Fruit fly (Drosophila melanogaster) whole organism, embryonic: Measurements from ENCODE around the gene CG42763.

Source experiments
- Asciz ChIP-seq: fragments of 200-800 bp; sonication (Bioruptor generic); optimal IDR thresholded peaks from 2 replicates; lab custom pipeline; 2017; ENCODE audit warnings: missing biosample characterization, mild to moderate bottlenecking, missing genetic modification characterization, missing genetic modification reagents
- Atf6 ChIP-seq: fragments of 200-800 bp; sonication (Bioruptor generic); IDR thresholded peaks from 2 replicates; pipeline ENCODE4 v1.3.6; 2022; ENCODE audit warnings: missing biosample characterization, missing genetic modification characterization
- B-H1 ChIP-seq: fragments of 200-800 bp; sonication (Bioruptor generic); IDR thresholded peaks from 3 replicates; pipeline ENCODE4 v1.3.6; 2022; ENCODE audit warnings: missing biosample characterization, missing genetic modification characterization
- BtbVII ChIP-seq: fragments of 200-800 bp; sonication (Bioruptor generic); optimal IDR thresholded peaks from 3 replicates; lab custom pipeline; 2017; ENCODE audit warnings: missing biosample characterization, mild to moderate bottlenecking, missing genetic modification characterization
- Bteb2 ChIP-seq: fragments of 200-800 bp; sonication (Bioruptor generic); optimal IDR thresholded peaks from 2 replicates; lab custom pipeline; 2016; ENCODE audit warnings: missing biosample characterization, missing genetic modification characterization
- CG10565 ChIP-seq: fragments of 200-800 bp; sonication (Bioruptor generic); optimal IDR thresholded peaks from 3 replicates; lab custom pipeline; 2016; ENCODE audit warnings: missing biosample characterization, mild to moderate bottlenecking, missing genetic modification characterization
- CG10654 ChIP-seq: fragments of 200-800 bp; sonication (Bioruptor generic); optimal IDR thresholded peaks from 2 replicates; lab custom pipeline; 2016; ENCODE audit warnings: missing biosample characterization, missing genetic modification characterization
- CG11696 ChIP-seq: fragments of 200-800 bp; sonication (Bioruptor generic); IDR thresholded peaks from 2 replicates; pipeline ENCODE4 v1.3.6; 2022; ENCODE audit warnings: missing biosample characterization, missing genetic modification characterization
- CG14441 ChIP-seq: fragments of 200-800 bp; sonication (Bioruptor generic); IDR thresholded peaks from 2 replicates; pipeline ENCODE4 v1.3.6; 2022; ENCODE audit warnings: missing biosample characterization, missing genetic modification characterization
- CG14667 ChIP-seq: fragments of 200-800 bp; sonication (Bioruptor generic); IDR thresholded peaks from 2 replicates; pipeline ENCODE4 v1.3.6; 2022; ENCODE audit warnings: missing biosample characterization, missing genetic modification characterization
- CG1603 ChIP-seq: fragments of 200-800 bp; sonication (Bioruptor generic); optimal IDR thresholded peaks from 2 replicates; lab custom pipeline; 2019; ENCODE audit warnings: missing biosample characterization, mild to moderate bottlenecking, missing genetic modification characterization, moderate library complexity
- CG30020 ChIP-seq: fragments of 200-800 bp; optimal IDR thresholded peaks from 2 replicates; lab custom pipeline; 2019; ENCODE audit warnings: missing biosample characterization, mild to moderate bottlenecking, missing genetic modification characterization, moderate library complexity
- CG3847 ChIP-seq: fragments of 200-800 bp; sonication (Bioruptor generic); IDR thresholded peaks from 2 replicates; pipeline ENCODE4 v1.3.6; 2022; ENCODE audit warnings: missing biosample characterization, missing genetic modification characterization
- CG6765 ChIP-seq: fragments of 200-800 bp; sonication (Bioruptor generic); optimal IDR thresholded peaks from 3 replicates; lab custom pipeline; 2017; ENCODE audit warnings: missing biosample characterization, mild to moderate bottlenecking, missing genetic modification characterization
- CG8359 ChIP-seq: fragments of 200-800 bp; sonication (Bioruptor generic); optimal IDR thresholded peaks from 2 replicates; lab custom pipeline; 2017; ENCODE audit warnings: missing biosample characterization, mild to moderate bottlenecking, missing genetic modification characterization, borderline replicate concordance
- CG9817 ChIP-seq: fragments of 200-800 bp; sonication (Bioruptor generic); optimal IDR thresholded peaks from 2 replicates; lab custom pipeline; 2018; ENCODE audit warnings: missing biosample characterization, mild to moderate bottlenecking, missing genetic modification characterization, moderate library complexity
- CoRest ChIP-seq: fragments of 200-800 bp; sonication (Bioruptor generic); optimal IDR thresholded peaks from 3 replicates; lab custom pipeline; 2018; ENCODE audit warnings: missing biosample characterization, mild to moderate bottlenecking, missing genetic modification characterization, moderate library complexity
- Dp ChIP-seq: fragments of 200-800 bp; sonication (Bioruptor generic); optimal IDR thresholded peaks from 2 replicates; lab custom pipeline; 2018; ENCODE audit warnings: missing biosample characterization, mild to moderate bottlenecking, missing genetic modification characterization, moderate library complexity
- HLH54F ChIP-seq: fragments of 200-800 bp; sonication (Bioruptor generic); optimal IDR thresholded peaks from 3 replicates; lab custom pipeline; 2016; ENCODE audit warnings: missing biosample characterization, missing genetic modification characterization
- Hr51 ChIP-seq, 2 experiments: fragments of 200-800 bp; sonication (Bioruptor generic); optimal IDR thresholded peaks; 2 replicates in 1 of 2; 3 replicates in 1 of 2; lab custom pipeline; 2016 to 2018; ENCODE audit warnings: missing biosample characterization in 2 of 2, missing genetic modification characterization in 2 of 2, mild to moderate bottlenecking in 1 of 2, moderate library complexity in 1 of 2
- Hr78 ChIP-seq, 2 experiments: fragments of 200-800 bp in 1 of 2; fragments of >200 bp in 1 of 2; sonication (Bioruptor generic) in 1 of 2; optimal IDR thresholded peaks; 2 replicates each; lab custom pipeline; 2017 to 2019; ENCODE audit warnings: missing biosample characterization in 2 of 2, missing genetic modification characterization in 2 of 2, mild to moderate bottlenecking in 1 of 2, moderate library complexity in 1 of 2
- Hsf ChIP-seq: fragments of 200-800 bp; sonication (Bioruptor generic); optimal IDR thresholded peaks from 3 replicates; lab custom pipeline; 2016; ENCODE audit warnings: missing biosample characterization, missing genetic modification characterization
- NK7.1 ChIP-seq: fragments of 200-800 bp; sonication (Bioruptor generic); optimal IDR thresholded peaks from 3 replicates; lab custom pipeline; 2016; ENCODE audit warnings: missing biosample characterization, missing genetic modification characterization
- Nf-YB ChIP-seq: fragments of 200-800 bp; sonication (Bioruptor generic); optimal IDR thresholded peaks from 3 replicates; lab custom pipeline; 2019; ENCODE audit warnings: missing biosample characterization, mild to moderate bottlenecking, missing genetic modification characterization, moderate library complexity
- Opbp ChIP-seq: fragments of 200-800 bp; sonication (Bioruptor generic); IDR thresholded peaks from 3 replicates; pipeline ENCODE4 v1.3.6; 2022; ENCODE audit warnings: missing biosample characterization, missing genetic modification characterization; ENCODE audit not compliant: partially characterized antibody
- Poxn ChIP-seq: fragments of 200-800 bp; sonication (Bioruptor generic); IDR thresholded peaks from 2 replicates; pipeline ENCODE4 v1.3.6; 2022; ENCODE audit warnings: missing biosample characterization, missing genetic modification characterization
- Ssrp ChIP-seq: fragments of 200-800 bp; sonication (Bioruptor generic); optimal IDR thresholded peaks from 2 replicates; lab custom pipeline; 2018; ENCODE audit warnings: missing biosample characterization, mild to moderate bottlenecking, missing genetic modification characterization, moderate library complexity
- bigmax ChIP-seq: fragments of 200-800 bp; sonication (Bioruptor generic); optimal IDR thresholded peaks from 2 replicates; lab custom pipeline; 2018; ENCODE audit warnings: missing biosample characterization, mild to moderate bottlenecking, missing genetic modification characterization
- br ChIP-seq: fragments of >200 bp; optimal IDR thresholded peaks from 2 replicates; lab custom pipeline; 2017
- chinmo ChIP-seq: fragments of 200-800 bp; sonication (Bioruptor generic); IDR thresholded peaks from 4 replicates; pipeline ENCODE4 v1.3.6; 2022; ENCODE audit warnings: missing biosample characterization, missing genetic modification characterization; ENCODE audit not compliant: partially characterized antibody
- chn ChIP-seq: fragments of 200-800 bp; sonication (Bioruptor generic); optimal IDR thresholded peaks from 2 replicates; lab custom pipeline; 2016; ENCODE audit warnings: missing biosample characterization, missing genetic modification characterization
- ci ChIP-seq: fragments of 200-800 bp; sonication (Bioruptor generic); IDR thresholded peaks from 3 replicates; pipeline ENCODE4 v1.3.6; 2022; ENCODE audit warnings: missing biosample characterization, missing genetic modification characterization
- corto ChIP-seq: fragments of 200-800 bp; sonication (Bioruptor generic); optimal IDR thresholded peaks from 2 replicates; lab custom pipeline; 2016; ENCODE audit warnings: missing biosample characterization, mild to moderate bottlenecking, missing genetic modification characterization, moderate library complexity
- dati ChIP-seq: fragments of 200-800 bp; sonication (Bioruptor generic); IDR thresholded peaks from 2 replicates; pipeline ENCODE4 v1.3.6; 2022; ENCODE audit warnings: missing biosample characterization, missing genetic modification characterization
- emc ChIP-seq: fragments of 200-800 bp; sonication (Bioruptor generic); optimal IDR thresholded peaks from 2 replicates; lab custom pipeline; 2016; ENCODE audit warnings: missing biosample characterization, missing genetic modification characterization
- gro ChIP-seq: fragments of 200-800 bp; sonication (Bioruptor generic); optimal IDR thresholded peaks from 2 replicates; lab custom pipeline; 2016; ENCODE audit warnings: missing biosample characterization, missing genetic modification characterization
- ind ChIP-seq: fragments of 200-800 bp; sonication (Bioruptor generic); optimal IDR thresholded peaks from 3 replicates; lab custom pipeline; 2016; ENCODE audit warnings: missing biosample characterization, missing genetic modification characterization
- lab ChIP-seq: fragments of 200-800 bp; sonication (Bioruptor generic); optimal IDR thresholded peaks from 3 replicates; lab custom pipeline; 2017; ENCODE audit warnings: missing biosample characterization, missing genetic modification characterization, mild to moderate bottlenecking, moderate library complexity, missing genetic modification reagents
- pnt ChIP-seq: fragments of 200-800 bp; sonication (Bioruptor generic); optimal IDR thresholded peaks from 3 replicates; lab custom pipeline; 2016; ENCODE audit warnings: missing biosample characterization, missing genetic modification characterization
- psq ChIP-seq: fragments of 200-800 bp; sonication (Bioruptor generic); optimal IDR thresholded peaks from 2 replicates; lab custom pipeline; 2017; ENCODE audit warnings: missing biosample characterization, missing genetic modification characterization
- ranshi ChIP-seq: fragments of 200-800 bp; sonication (Bioruptor generic); IDR thresholded peaks from 2 replicates; pipeline ENCODE4 v1.3.6; 2022; ENCODE audit warnings: missing biosample characterization, missing genetic modification characterization
- ro ChIP-seq: fragments of 200-800 bp; sonication (Bioruptor generic); IDR thresholded peaks from 2 replicates; pipeline ENCODE4 v1.3.6; 2022; ENCODE audit warnings: missing biosample characterization, missing genetic modification characterization
- schlank ChIP-seq: fragments of 200-800 bp; sonication (Bioruptor generic); optimal IDR thresholded peaks from 2 replicates; lab custom pipeline; 2018; ENCODE audit warnings: missing biosample characterization, mild to moderate bottlenecking, missing genetic modification characterization
- slou ChIP-seq: fragments of 200-800 bp; sonication (Bioruptor generic); optimal IDR thresholded peaks from 3 replicates; lab custom pipeline; 2016; ENCODE audit warnings: missing biosample characterization, missing genetic modification characterization
- sna ChIP-seq: fragments of 200-800 bp; sonication (Bioruptor generic); IDR thresholded peaks from 2 replicates; pipeline ENCODE4 v1.3.6; 2022; ENCODE audit warnings: missing biosample characterization, missing genetic modification characterization; ENCODE audit not compliant: partially characterized antibody
- stwl ChIP-seq: fragments of 200-800 bp; sonication (Bioruptor generic); optimal IDR thresholded peaks from 3 replicates; lab custom pipeline; 2018; ENCODE audit warnings: missing biosample characterization, mild to moderate bottlenecking, missing genetic modification characterization, moderate library complexity
- sug ChIP-seq: fragments of 200-800 bp; optimal IDR thresholded peaks from 2 replicates; lab custom pipeline; 2019; ENCODE audit warnings: missing biosample characterization, mild to moderate bottlenecking, missing genetic modification characterization, moderate library complexity
- ttk ChIP-seq: fragments of 200-800 bp; sonication (Bioruptor generic); IDR thresholded peaks from 2 replicates; pipeline ENCODE4 v2.1.2; 2022; ENCODE audit warnings: missing biosample characterization, missing genetic modification characterization
- vvl ChIP-seq: fragments of 200-800 bp; sonication (Bioruptor generic); IDR thresholded peaks from 2 replicates; pipeline ENCODE4 v1.3.6; 2022; ENCODE audit warnings: missing biosample characterization, missing genetic modification characterization
- z ChIP-seq: fragments of 200-800 bp; sonication (Bioruptor generic); IDR thresholded peaks from 3 replicates; pipeline ENCODE4 v1.3.6; 2022; ENCODE audit warnings: missing biosample characterization, missing genetic modification characterization
- zen ChIP-seq: fragments of 200-800 bp; sonication (Bioruptor generic); optimal IDR thresholded peaks from 3 replicates; lab custom pipeline; 2018; ENCODE audit warnings: missing biosample characterization, mild to moderate bottlenecking, missing genetic modification characterization, moderate library complexity

The CG42763 gene

DNA sequence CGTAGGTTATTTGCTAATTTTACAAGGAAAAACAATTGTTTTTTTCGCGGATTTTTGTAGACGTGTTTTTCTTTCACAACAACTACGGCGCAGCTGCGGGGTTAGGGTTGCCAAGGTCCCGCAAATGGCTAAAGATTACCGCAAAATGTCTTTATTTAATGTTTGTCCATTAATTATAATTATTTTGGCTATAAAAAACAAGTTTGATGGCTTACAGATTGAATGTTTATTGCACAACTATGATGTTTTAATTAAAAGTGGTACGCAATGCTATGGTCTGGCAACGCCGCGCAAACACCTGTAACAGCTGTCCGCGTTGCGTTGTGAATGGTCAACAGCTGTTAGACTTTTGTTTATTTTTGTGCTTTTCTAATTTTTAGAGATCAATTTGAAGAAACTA is 11.8 kb upstream of the CG42763 start (continued):
- TF ChIP-seq BtbVII, result peak; percentile 48
- peak; percentile 57 to 64 for TF ChIP-seq Hr51 (GFP tag; optimal IDR thresholded peaks at IDR 0.05; lab: Kevin White, UChicago)
- TF ChIP-seq CG11696 (GFP tag; lab: Robert Waterston, UW), result no peak
- TF ChIP-seq ttk (GFP tag; lab: Robert Waterston, UW), result no peak
- peak; percentile 76 for TF ChIP-seq CoRest (tag; lab: Kevin White, UChicago)
- TF ChIP-seq emc (GFP tag; lab: Kevin White, UChicago), result peak; percentile 6
- peak; percentile 80 for TF ChIP-seq CG9817
- peak; percentile 67 for TF ChIP-seq sug
- peak; percentile 46 for TF ChIP-seq corto
- peak; percentile 39 for TF ChIP-seq CG30020 (tag; lab: Kevin White, UChicago)
- TF ChIP-seq ranshi (GFP tag; lab: Robert Waterston, UW), result 0 out of 2 replicates have a peak, but pooled peaks have one; percentile 29
- TF ChIP-seq Atf6, result 0 out of 2 replicates have a peak, but pooled peaks have one; percentile 39
- TF ChIP-seq gro, result peak; percentile 78
- peak; percentile 74 for TF ChIP-seq CG1603 (tag; lab: Kevin White, UChicago)
- TF ChIP-seq B-H1, result peak; percentile 60; the same call in 1 of the 3 replicates
- peak; percentile 68 for TF ChIP-seq CG10654 (GFP tag; lab: Kevin White, UChicago)
- TF ChIP-seq vvl (GFP tag; lab: Robert Waterston, UW), result peak; percentile 89
- no peak for TF ChIP-seq CG8359
- TF ChIP-seq pnt, result peak; percentile 65
- TF ChIP-seq dati (GFP tag; lab: Robert Waterston, UW), result no peak
- peak; percentile 51 for TF ChIP-seq NK7.1 (GFP tag; lab: Kevin White, UChicago)
- TF ChIP-seq chn (GFP tag; lab: Kevin White, UChicago), result peak; percentile 77
- TF ChIP-seq HLH54F, result peak; percentile 76
- TF ChIP-seq Hsf (GFP tag; lab: Kevin White, UChicago), result peak; percentile 79
- peak; percentile 81 for TF ChIP-seq lab (GFP tag; lab: Kevin White, UChicago)
- no peak for TF ChIP-seq br (lab: Kevin White, UChicago)
- peak; percentile 3 for TF ChIP-seq schlank (tag; lab: Kevin White, UChicago)
- TF ChIP-seq sna (GFP tag; lab: Robert Waterston, UW), result peak; percentile 59; the same call in 1 of the 2 replicates
- peak; percentile 69 for TF ChIP-seq CG3847 (GFP tag; lab: Robert Waterston, UW)
- TF ChIP-seq Asciz (GFP tag; lab: Kevin White, UChicago), result peak; percentile 40
- TF ChIP-seq Ssrp (tag; lab: Kevin White, UChicago), result peak; percentile 42
- no peak for TF ChIP-seq bigmax
- peak; percentile 79 for TF ChIP-seq ind (GFP tag; lab: Kevin White, UChicago)
- no peak for TF ChIP-seq ro (GFP tag; lab: Robert Waterston, UW)
- TF ChIP-seq CG14441, result peak; percentile 75
- TF ChIP-seq slou, result peak; percentile 71
- TF ChIP-seq chinmo (GFP tag; lab: Robert Waterston, UW), result no peak
- no peak for TF ChIP-seq psq (GFP tag; lab: Kevin White, UChicago)
- TF ChIP-seq Bteb2 (GFP tag; lab: Kevin White, UChicago), result peak; percentile 74
- no peak for TF ChIP-seq CG10565 (GFP tag; lab: Kevin White, UChicago)
- no peak for TF ChIP-seq Poxn
- no peak for TF ChIP-seq Nf-YB (GFP tag; lab: Kevin White, UChicago)
- TF ChIP-seq Dp (GFP tag; lab: Kevin White, UChicago), result peak; percentile 33
- TF ChIP-seq CG6765 (GFP tag; lab: Kevin White, UChicago), result no peak
- TF ChIP-seq stwl (tag; lab: Kevin White, UChicago), result peak; percentile 77
- TF ChIP-seq zen (tag; lab: Kevin White, UChicago), result peak; percentile 69
- TF ChIP-seq Opbp (GFP tag; lab: Robert Waterston, UW), result no peak
- no peak for TF ChIP-seq Hr78 (GFP tag; optimal IDR thresholded peaks at IDR 0.05; lab: Kevin White, UChicago)
- peak; percentile 80; the same call in 2 of the 3 replicates for TF ChIP-seq ci (GFP tag; lab: Robert Waterston, UW)
- peak; percentile 58 for TF ChIP-seq CG14667 (GFP tag; lab: Robert Waterston, UW)
- no peak for TF ChIP-seq z (GFP tag; lab: Robert Waterston, UW)
